Worm (Caenorhabditis elegans) whole organism, early embryonic: ENCODE results near the gene col-78.

Source experiments
- B0310.2 ChIP-seq: sonication (generic microtip); optimal IDR thresholded peaks from 2 replicates; lab custom pipeline; 2016; ENCODE audit warnings: mild to moderate bottlenecking, missing genetic modification characterization, missing compliant biosample characterization
- F13C5.2 ChIP-seq: sonication (generic microtip); optimal IDR thresholded peaks from 2 replicates; lab custom pipeline; 2017; ENCODE audit warnings: mild to moderate bottlenecking, missing genetic modification characterization, inconsistent platforms, missing compliant biosample characterization
- aly-1 ChIP-seq: sonication (generic microtip); optimal IDR thresholded peaks from 2 replicates; lab custom pipeline; 2016; ENCODE audit warnings: missing genetic modification characterization, missing compliant biosample characterization
- ama-1 ChIP-seq: fragments of 150-350 bp; optimal IDR thresholded peaks from 2 replicates; lab custom pipeline; 2014
- ceh-13 ChIP-seq: fragments of 200-800 bp; sonication (Bioruptor generic); optimal IDR thresholded peaks from 2 replicates; lab custom pipeline; 2018; ENCODE audit warnings: mild to moderate bottlenecking, missing genetic modification characterization, missing compliant biosample characterization
- ceh-36 ChIP-seq: sonication (generic microtip); optimal IDR thresholded peaks from 2 replicates; lab custom pipeline; 2016; ENCODE audit warnings: missing genetic modification characterization, inconsistent platforms, missing compliant biosample characterization
- ets-7 ChIP-seq: sonication (generic microtip); optimal IDR thresholded peaks from 2 replicates; lab custom pipeline; 2016; ENCODE audit warnings: missing genotype, missing genetic modification characterization, missing compliant biosample characterization
- flt-1 ChIP-seq: fragments of 200-800 bp; sonication (Bioruptor generic); IDR thresholded peaks from 2 replicates; pipeline ENCODE4 v1.3.6; 2022; ENCODE audit warnings: missing genetic modification characterization, missing compliant biosample characterization
- hmbx-1 ChIP-seq: sonication (generic microtip); optimal IDR thresholded peaks from 2 replicates; lab custom pipeline; 2016; ENCODE audit warnings: mild to moderate bottlenecking, missing genetic modification characterization, missing compliant biosample characterization
- hmg-4 ChIP-seq: fragments of 200-800 bp; sonication (Bioruptor generic); optimal IDR thresholded peaks from 2 replicates; lab custom pipeline; 2018; ENCODE audit warnings: mild to moderate bottlenecking, missing genetic modification characterization, missing compliant biosample characterization
- hnd-1 ChIP-seq: sonication (generic microtip); optimal IDR thresholded peaks from 2 replicates; lab custom pipeline; 2016; ENCODE audit warnings: missing genetic modification characterization, missing compliant biosample characterization
- pes-1 ChIP-seq: fragments of 200-800 bp; sonication (Bioruptor generic); IDR thresholded peaks from 2 replicates; pipeline ENCODE4 v1.3.6; 2022; ENCODE audit warnings: missing genetic modification reagents, missing genetic modification characterization, missing compliant biosample characterization
- scrt-1 ChIP-seq: fragments of 200-800 bp; sonication (Bioruptor generic); IDR thresholded peaks from 2 replicates; pipeline ENCODE4 v1.3.6; 2022; ENCODE audit warnings: missing genetic modification characterization, missing compliant biosample characterization
- sea-1 ChIP-seq: fragments of 200-800 bp; sonication (Bioruptor generic); conservative IDR thresholded peaks from 2 replicates; pipeline ENCODE4 v1.3.6; 2022; ENCODE audit warnings: missing genetic modification characterization, missing compliant biosample characterization
- tbx-11 ChIP-seq: fragments of 200-800 bp; sonication (Bioruptor generic); IDR thresholded peaks from 2 replicates; pipeline ENCODE4 v1.3.6; 2022; ENCODE audit warnings: missing genetic modification characterization, missing compliant biosample characterization
- tbx-37 ChIP-seq: fragments of 200-800 bp; sonication (Bioruptor generic); conservative IDR thresholded peaks from 2 replicates; pipeline ENCODE4 v1.3.6; 2022; ENCODE audit warnings: missing genetic modification reagents, missing genetic modification characterization, missing compliant biosample characterization
- tra-4 ChIP-seq: sonication (generic microtip); optimal IDR thresholded peaks from 2 replicates; lab custom pipeline; 2017; ENCODE audit warnings: missing genetic modification characterization, missing compliant biosample characterization

col-78 gene

ce11 chrII:9124353-9124752 is 28.0 kb upstream of the col-78 start:
- TF ChIP-seq tbx-11 (GFP tag; lab: Robert Waterston, UW): no peak
- TF ChIP-seq scrt-1 (GFP tag; lab: Robert Waterston, UW): no peak
- TF ChIP-seq ets-7: no peak
- TF ChIP-seq aly-1 (tag; lab: Kevin White, UChicago): no peak
- TF ChIP-seq ama-1 (lab: Kevin White, UChicago): no peak
- TF ChIP-seq sea-1: no peak
- TF ChIP-seq tbx-37 (GFP tag; lab: Robert Waterston, UW): no peak
- TF ChIP-seq flt-1: no peak
- no peak for TF ChIP-seq hmg-4
- no peak for TF ChIP-seq ceh-36 (tag; lab: Kevin White, UChicago)
- TF ChIP-seq F13C5.2: no peak
- TF ChIP-seq ceh-13 (GFP tag; lab: Kevin White, UChicago): no peak
- TF ChIP-seq hmbx-1 (tag; lab: Kevin White, UChicago): no peak

DNA sequence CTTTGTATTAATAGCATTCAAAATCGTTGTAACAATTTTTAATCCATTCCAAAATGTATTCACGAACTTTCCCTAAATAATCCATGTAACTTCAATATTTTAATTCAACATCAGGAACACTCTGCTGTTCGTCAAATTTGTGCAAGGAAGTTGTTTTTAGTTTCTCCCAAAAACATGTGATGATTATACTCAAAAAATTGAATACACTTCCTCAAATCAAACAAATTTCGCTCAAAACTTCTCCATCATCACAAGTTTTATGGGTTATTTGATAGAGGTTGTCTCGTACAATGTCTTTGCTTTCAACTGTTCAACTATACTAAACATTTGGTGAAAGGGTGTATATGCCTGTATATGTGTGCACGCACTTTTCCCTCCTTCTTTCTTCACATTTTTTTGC is 27.3 kb upstream of the col-78 start:
- TF ChIP-seq hnd-1 (no peak), ets-7 (no peak), tbx-37 (GFP tag; lab: Robert Waterston, UW) (no peak), hmbx-1 (tag; lab: Kevin White, UChicago) (no peak), pes-1 (GFP tag; lab: Robert Waterston, UW) (no peak), tbx-11 (GFP tag; lab: Robert Waterston, UW) (no peak), B0310.2 (tag; lab: Kevin White, UChicago) (no peak), ceh-36 (tag; lab: Kevin White, UChicago) (no peak), ama-1 (lab: Kevin White, UChicago) (no peak), aly-1 (tag; lab: Kevin White, UChicago) (no peak), tra-4 (tag; lab: Kevin White, UChicago) (no peak)

DNA sequence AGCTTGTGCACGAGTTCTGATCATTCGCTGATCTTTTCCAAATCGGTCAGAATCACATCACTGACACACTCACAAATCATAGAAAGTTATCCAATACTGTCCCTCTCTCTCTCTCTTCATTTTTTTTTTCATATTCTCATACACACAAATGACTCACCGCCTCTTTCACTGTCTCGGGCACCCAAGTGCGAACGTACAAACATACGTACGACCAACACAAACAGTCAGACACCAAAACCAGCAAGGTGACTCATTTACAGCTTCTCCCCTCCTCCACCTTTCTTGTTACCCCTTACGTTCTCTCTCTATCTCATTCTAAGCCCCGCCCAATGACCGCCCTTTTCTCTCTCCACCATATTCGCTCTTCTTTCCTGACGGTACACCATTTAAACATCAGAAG is 25.4 kb upstream of the col-78 start:
- TF ChIP-seq aly-1 (tag; lab: Kevin White, UChicago) (no peak), tbx-37 (GFP tag; lab: Robert Waterston, UW) (no peak), B0310.2 (tag; lab: Kevin White, UChicago) (no peak), ama-1 (lab: Kevin White, UChicago) (no peak), hnd-1 (no peak), ceh-36 (tag; lab: Kevin White, UChicago) (no peak), hmbx-1 (tag; lab: Kevin White, UChicago) (no peak), scrt-1 (GFP tag; lab: Robert Waterston, UW) (no peak), tra-4 (tag; lab: Kevin White, UChicago) (no peak), sea-1 (no peak), F13C5.2 (no peak), tbx-11 (GFP tag; lab: Robert Waterston, UW) (no peak), hmg-4 (no peak), ets-7 (no peak), flt-1 (no peak), pes-1 (GFP tag; lab: Robert Waterston, UW) (no peak), ceh-13 (GFP tag; lab: Kevin White, UChicago) (no peak)

- TF ChIP-seq F13C5.2 (no peak), hmbx-1 (tag; lab: Kevin White, UChicago) (no peak), aly-1 (tag; lab: Kevin White, UChicago) (no peak), sea-1 (no peak), tbx-37 (GFP tag; lab: Robert Waterston, UW) (no peak), tra-4 (tag; lab: Kevin White, UChicago) (no peak), ama-1 (lab: Kevin White, UChicago) (no peak), pes-1 (GFP tag; lab: Robert Waterston, UW) (no peak), B0310.2 (tag; lab: Kevin White, UChicago) (no peak), hnd-1 (no peak), ceh-13 (GFP tag; lab: Kevin White, UChicago) (no peak), hmg-4 (no peak), ceh-36 (tag; lab: Kevin White, UChicago) (no peak), flt-1 (no peak), scrt-1 (GFP tag; lab: Robert Waterston, UW) (no peak), ets-7 (no peak), tbx-11 (GFP tag; lab: Robert Waterston, UW) (no peak)
These were observed 25.0 kb upstream of the col-78 start for ce11 chrII:9127379-9127778.

- TF ChIP-seq sea-1: no peak
- no peak for TF ChIP-seq tbx-11 (GFP tag; lab: Robert Waterston, UW)
- TF ChIP-seq ceh-36 (tag; lab: Kevin White, UChicago): no peak
- TF ChIP-seq hmg-4: no peak
- TF ChIP-seq tbx-37 (GFP tag; lab: Robert Waterston, UW): no peak
- TF ChIP-seq pes-1 (GFP tag; lab: Robert Waterston, UW): no peak
- TF ChIP-seq aly-1 (tag; lab: Kevin White, UChicago): no peak
- no peak for TF ChIP-seq F13C5.2
- no peak for TF ChIP-seq ceh-13 (GFP tag; lab: Kevin White, UChicago)
- TF ChIP-seq hnd-1: no peak
- no peak for TF ChIP-seq ets-7
- TF ChIP-seq hmbx-1 (tag; lab: Kevin White, UChicago): no peak
These were observed 24.2 kb upstream of the col-78 start for ce11 chrII:9128132-9128531.

ce11 chrII:9130339-9130738 is 22.0 kb upstream of the col-78 start:
- TF ChIP-seq ceh-36 (tag; lab: Kevin White, UChicago) (peak; percentile 19), B0310.2 (tag; lab: Kevin White, UChicago) (no peak)

DNA sequence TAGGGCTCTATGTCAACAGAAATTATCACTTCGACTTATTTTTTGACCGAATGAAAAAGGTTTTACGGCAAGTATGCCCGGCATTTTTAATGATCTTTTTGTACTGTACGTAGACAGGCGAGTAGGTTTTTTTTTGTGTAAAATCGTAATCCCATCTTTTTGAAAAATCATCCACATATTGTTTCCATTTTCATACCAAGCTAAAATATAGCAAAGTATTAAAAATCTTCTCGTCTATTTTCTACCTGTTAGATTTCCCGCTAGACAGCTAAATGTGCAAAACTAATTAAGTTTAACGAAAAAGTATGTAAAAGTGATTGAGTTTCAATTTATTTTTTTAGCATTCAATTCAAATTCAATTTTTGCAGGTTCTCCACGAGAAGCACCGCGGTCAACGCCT is 21.0 kb upstream of the col-78 start, which contains the start of gene C16D2.1:
C16D2.1 (plus strand) TSS at position 301 of the 400 bp plus-strand sequence.
- no peak for TF ChIP-seq tbx-11 (GFP tag; lab: Robert Waterston, UW)
- no peak for TF ChIP-seq flt-1
- no peak for TF ChIP-seq ceh-36 (tag; lab: Kevin White, UChicago)
- no peak for TF ChIP-seq hmbx-1 (tag; lab: Kevin White, UChicago)
- TF ChIP-seq ets-7: no peak
- TF ChIP-seq ama-1 (lab: Kevin White, UChicago): no peak

- TF ChIP-seq aly-1 (tag; lab: Kevin White, UChicago): no peak
- no peak for TF ChIP-seq scrt-1 (GFP tag; lab: Robert Waterston, UW)
- TF ChIP-seq hnd-1: no peak
- no peak for TF ChIP-seq hmg-4
- TF ChIP-seq hmbx-1 (tag; lab: Kevin White, UChicago): no peak
- TF ChIP-seq tbx-11 (GFP tag; lab: Robert Waterston, UW): no peak
- no peak for TF ChIP-seq ets-7
- no peak for TF ChIP-seq flt-1
- TF ChIP-seq F13C5.2: no peak
- no peak for TF ChIP-seq tbx-37 (GFP tag; lab: Robert Waterston, UW)
These were observed 20.0 kb upstream of the col-78 start for ce11 chrII:9132338-9132737.
